Worm (Caenorhabditis elegans): ENCODE data around the gene F07G11.4.

The F07G11.4 gene

ce11 chrV:7248227-7248953 lies 46.8 kb downstream of the F07G11.4 start:
- TF ChIP-seq zag-1 (tag; optimal IDR thresholded peaks at IDR 0.05): no peak
- no peak for TF ChIP-seq lin-39 (tag; optimal IDR thresholded peaks at IDR 0.05)
- TF ChIP-seq lsy-12 (tag; optimal IDR thresholded peaks at IDR 0.05): no peak
- no peak for TF ChIP-seq fkh-10 (GFP tag; optimal IDR thresholded peaks at IDR 0.05)
- no peak for TF ChIP-seq mml-1 (tag; optimal IDR thresholded peaks at IDR 0.05)
- no peak for TF ChIP-seq nhr-11 (tag; optimal IDR thresholded peaks at IDR 0.05)
- no peak for TF ChIP-seq nhr-76 (tag; optimal IDR thresholded peaks at IDR 0.05)
- no peak for TF ChIP-seq ceh-82 (tag; optimal IDR thresholded peaks at IDR 0.05)
- no peak for TF ChIP-seq R02D3.7 (tag; optimal IDR thresholded peaks at IDR 0.05)
- no peak for TF ChIP-seq skn-1 (tag; optimal IDR thresholded peaks at IDR 0.05)
- no peak for TF ChIP-seq elt-1 (tag; optimal IDR thresholded peaks at IDR 0.05)
- TF ChIP-seq ceh-16 (tag; optimal IDR thresholded peaks at IDR 0.05): no peak
- TF ChIP-seq ZK546.5 (tag; optimal IDR thresholded peaks at IDR 0.05): no peak
- TF ChIP-seq ceh-28 (tag; optimal IDR thresholded peaks at IDR 0.05): no peak
- TF ChIP-seq nhr-28 (tag; optimal IDR thresholded peaks at IDR 0.05): no peak
- TF ChIP-seq elt-3 (tag; optimal IDR thresholded peaks at IDR 0.05): no peak
- TF ChIP-seq jun-1 (tag; optimal IDR thresholded peaks at IDR 0.05): no peak
- no peak for TF ChIP-seq nhr-43 (tag; optimal IDR thresholded peaks at IDR 0.05; ENCODE audit: poor library complexity, severe bottlenecking)
- TF ChIP-seq pqm-1 (tag; optimal IDR thresholded peaks at IDR 0.05): no peak

DNA sequence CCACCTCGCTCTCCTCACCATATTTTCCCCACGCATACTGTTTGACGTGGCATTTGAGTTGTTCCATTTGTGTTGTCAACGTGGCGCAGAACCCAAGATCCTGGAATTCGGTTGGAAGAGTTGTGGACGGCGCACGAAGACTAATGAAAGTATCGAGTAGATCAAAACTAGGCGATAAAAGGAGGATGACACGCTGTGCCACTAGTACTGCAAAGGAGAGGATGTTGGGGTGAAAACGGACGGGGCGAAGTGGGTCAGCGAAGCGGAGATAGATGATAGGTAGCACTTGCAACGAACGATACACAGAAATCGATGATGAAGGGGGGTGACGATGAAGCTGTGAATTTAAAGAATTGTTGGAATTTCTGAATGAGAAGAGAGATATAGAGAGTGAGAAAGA lies 48.2 kb downstream of the F07G11.4 start, which contains the start of gene C05C8.7:
Gene C05C8.7 (minus strand): TSS at position 100 of the 400 bp plus-strand sequence.
- TF ChIP-seq nhr-23 (tag; optimal IDR thresholded peaks at IDR 0.05) (peak; percentile 55), pha-4 (tag; optimal IDR thresholded peaks at IDR 0.05) (no peak)
